Fruit fly (Drosophila melanogaster): ENCODE data around the gene CG16820.

The CG16820 gene

DNA sequence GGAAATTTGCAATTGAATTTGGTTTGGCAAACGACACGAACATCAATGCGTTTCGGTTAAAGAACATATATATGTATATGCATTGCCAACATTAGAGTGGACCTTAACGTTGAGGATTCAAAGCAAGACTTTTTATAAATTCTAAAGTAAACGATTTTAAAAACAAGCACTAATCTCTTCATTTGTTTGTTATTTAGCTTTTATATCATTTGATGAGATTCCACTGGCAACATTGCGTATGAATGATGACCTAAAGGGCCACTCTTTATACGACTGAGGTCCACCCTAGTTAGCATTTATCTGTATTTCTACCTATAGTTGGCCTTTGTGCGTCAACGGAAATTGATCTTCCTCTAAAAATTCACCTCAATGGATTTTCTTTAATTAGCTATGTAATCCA is 12.7 kb downstream of the CG16820 start (continued):
- TF ChIP-seq sens (GFP tag) (peak; percentile 69), bcd (GFP tag; optimal IDR thresholded peaks at IDR 0.05) (peak; percentile 1), CG9932 (GFP tag; IDR thresholded peaks at IDR 0.05) (no peak), CG2875 (GFP tag; optimal IDR thresholded peaks at IDR 0.05) (no peak), D (optimal IDR thresholded peaks at IDR 0.05) (no peak), D (GFP tag; optimal IDR thresholded peaks at IDR 0.05) (no peak), HLH3B (GFP tag; IDR thresholded peaks at IDR 0.05) (no peak), slp2 (GFP tag; optimal IDR thresholded peaks at IDR 0.05) (no peak), gsb-n (tag; optimal IDR thresholded peaks at IDR 0.05) (no peak), CG4707 (GFP tag; optimal IDR thresholded peaks at IDR 0.05) (no peak), tup (GFP tag; optimal IDR thresholded peaks at IDR 0.05) (no peak), zen (tag; optimal IDR thresholded peaks at IDR 0.05) (no peak), C15 (GFP tag; IDR thresholded peaks at IDR 0.05) (no peak), CG18476 (GFP tag; optimal IDR thresholded peaks at IDR 0.05) (no peak), dan (GFP tag; IDR thresholded peaks at IDR 0.05) (no peak), CG8089 (GFP tag; optimal IDR thresholded peaks at IDR 0.05) (no peak), Nf-YC (tag; optimal IDR thresholded peaks at IDR 0.05) (no peak), nmo (GFP tag; optimal IDR thresholded peaks at IDR 0.05) (peak; percentile 12), ttk (GFP tag; IDR thresholded peaks at IDR 0.05) (no peak), B-H2 (GFP tag; optimal IDR thresholded peaks at IDR 0.05) (no peak), gcm2 (GFP tag; optimal IDR thresholded peaks at IDR 0.05) (no peak), mirr (GFP tag; optimal IDR thresholded peaks at IDR 0.05) (no peak), ftz-f1 (GFP tag; optimal IDR thresholded peaks at IDR 0.05) (no peak), CG4820 (GFP tag; optimal IDR thresholded peaks at IDR 0.05) (no peak), cato (GFP tag; optimal IDR thresholded peaks at IDR 0.05; ENCODE audit: borderline replicate concordance) (no peak), CG2678 (tag; optimal IDR thresholded peaks at IDR 0.05) (no peak), CG2120 (GFP tag; optimal IDR thresholded peaks at IDR 0.05) (peak; percentile 2), CG14860 (GFP tag; IDR thresholded peaks at IDR 0.05; ENCODE audit: partially characterized antibody) (no peak), ara (GFP tag; IDR thresholded peaks at IDR 0.05) (0 out of 2 replicates have a peak, but pooled peaks have one; percentile 26), CG10209 (GFP tag; optimal IDR thresholded peaks at IDR 0.05) (no peak), CG6791 (GFP tag; IDR thresholded peaks at IDR 0.05; ENCODE audit: partially characterized antibody) (no peak), CG13287 (GFP tag; IDR thresholded peaks at IDR 0.05; ENCODE audit: partially characterized antibody) (no peak), Oli (tag; optimal IDR thresholded peaks at IDR 0.05) (peak; percentile 34), Dfd (GFP tag; optimal IDR thresholded peaks at IDR 0.05) (no peak), Ets65A (GFP tag) (peak; percentile 31), tgo (GFP tag; IDR thresholded peaks at IDR 0.05) (no peak), exex (tag; optimal IDR thresholded peaks at IDR 0.05) (no peak), run (tag; optimal IDR thresholded peaks at IDR 0.05) (no peak), Sry-β (GFP tag; optimal IDR thresholded peaks at IDR 0.05) (no peak), CG33213 (GFP tag; optimal IDR thresholded peaks at IDR 0.05) (no peak), zfh2 (GFP tag; optimal IDR thresholded peaks at IDR 0.05) (peak; percentile 9), Side (GFP tag; optimal IDR thresholded peaks at IDR 0.05) (no peak), rib (GFP tag; IDR thresholded peaks at IDR 0.05) (no peak), CG15601 (tag; optimal IDR thresholded peaks at IDR 0.05) (no peak), CG15514 (GFP tag; optimal IDR thresholded peaks at IDR 0.05) (no peak), Kr (GFP tag; optimal IDR thresholded peaks at IDR 0.05) (no peak), grn (GFP tag; optimal IDR thresholded peaks at IDR 0.05) (no peak), onecut (GFP tag; IDR thresholded peaks at IDR 0.05) (no peak), Hr3 (GFP tag; optimal IDR thresholded peaks at IDR 0.05) (no peak), fd3F (GFP tag; optimal IDR thresholded peaks at IDR 0.05) (no peak), CG16779 (GFP tag; IDR thresholded peaks at IDR 0.05) (no peak), CG9437 (GFP tag; optimal IDR thresholded peaks at IDR 0.05) (no peak)

Data from whole organism, embryonic.